Fruit fly (Drosophila melanogaster): ENCODE measurements around the gene CG43348.

- TF ChIP-seq Pif1A (GFP tag; optimal IDR thresholded peaks at IDR 0.05) = no peak
- TF ChIP-seq CG10348 (GFP tag; IDR thresholded peaks at IDR 0.05) = no peak
- TF ChIP-seq CG4496 (GFP tag; IDR thresholded peaks at IDR 0.05) = no peak
- TF ChIP-seq CG8301 (tag; optimal IDR thresholded peaks at IDR 0.05) = no peak
- TF ChIP-seq Pif1B (GFP tag; optimal IDR thresholded peaks at IDR 0.05) = no peak
- no peak for TF ChIP-seq CG12605 (GFP tag; IDR thresholded peaks at IDR 0.05)
- no peak for TF ChIP-seq D1 (tag; optimal IDR thresholded peaks at IDR 0.05)
- TF ChIP-seq CG14655 (GFP tag; optimal IDR thresholded peaks at IDR 0.05) = no peak
- TF ChIP-seq fd96Ca (GFP tag; IDR thresholded peaks at IDR 0.05) = no peak
- no peak for TF ChIP-seq CG9948 (tag; optimal IDR thresholded peaks at IDR 0.05)
- no peak for TF ChIP-seq rn (GFP tag; IDR thresholded peaks at IDR 0.05)
- TF ChIP-seq Ets98B (GFP tag; IDR thresholded peaks at IDR 0.05) = no peak
- no peak for TF ChIP-seq CG15710 (tag; optimal IDR thresholded peaks at IDR 0.05)
- TF ChIP-seq CG13204 (GFP tag; optimal IDR thresholded peaks at IDR 0.05) = no peak
These were observed 32.9 kb upstream of the CG43348 start, which contains the start of gene CG14341 for dm6 chr2L:1166326-1166725.

Data from whole organism, pupa.